Worm (Caenorhabditis elegans) whole organism, young adult: Measurements from ENCODE around the gene B0513.4.

ENCODE experiments used
- B0019.2 ChIP-seq: fragments of 200-800 bp; sonication (Bioruptor generic); conservative IDR thresholded peaks from 2 replicates; pipeline ENCODE4 v1.3.6; 2022; ENCODE audit warnings: missing genetic modification reagents, missing genetic modification characterization, missing compliant biosample characterization
- D2030.7 ChIP-seq: fragments of 200-800 bp; sonication (Bioruptor generic); IDR thresholded peaks from 2 replicates; pipeline ENCODE4 v1.3.6; 2022; ENCODE audit warnings: missing genetic modification reagents, missing genetic modification characterization, missing compliant biosample characterization
- F22D6.2 ChIP-seq: sonication (generic microtip); optimal IDR thresholded peaks from 2 replicates; lab custom pipeline; 2016; ENCODE audit warnings: mild to moderate bottlenecking, missing genetic modification characterization, missing compliant biosample characterization
- F49E8.2 ChIP-seq: sonication (generic microtip); optimal IDR thresholded peaks from 3 replicates; lab custom pipeline; 2017; ENCODE audit warnings: missing genetic modification characterization, mild to moderate bottlenecking, missing compliant biosample characterization, antibody characterized with exemption, moderate library complexity; ENCODE audit not compliant: insufficient read depth
- F52B5.7 ChIP-seq: sonication (generic microtip); optimal IDR thresholded peaks from 2 replicates; lab custom pipeline; 2016; ENCODE audit warnings: mild to moderate bottlenecking, missing genetic modification characterization, missing compliant biosample characterization
- F57C9.4 ChIP-seq: sonication (generic microtip); optimal IDR thresholded peaks from 2 replicates; lab custom pipeline; 2017; ENCODE audit warnings: mild to moderate bottlenecking, missing genetic modification characterization, missing compliant biosample characterization
- K12H6.12 ChIP-seq: fragments of 200-800 bp; sonication (Bioruptor generic); optimal IDR thresholded peaks from 2 replicates; lab custom pipeline; 2018; ENCODE audit warnings: mild to moderate bottlenecking, missing genetic modification characterization, missing compliant biosample characterization
- T26A5.8 ChIP-seq: sonication (generic microtip); optimal IDR thresholded peaks from 2 replicates; lab custom pipeline; 2016; ENCODE audit warnings: missing genetic modification characterization, missing compliant biosample characterization
- Y53G8AR.9 ChIP-seq: fragments of 200-800 bp; sonication (Bioruptor generic); conservative IDR thresholded peaks from 2 replicates; pipeline ENCODE4 v1.3.6; 2022; ENCODE audit warnings: missing genetic modification reagents, missing genetic modification characterization, missing compliant biosample characterization
- Y67H2A.10 ChIP-seq: fragments of 200-800 bp; sonication (Bioruptor generic); conservative IDR thresholded peaks from 2 replicates; pipeline ENCODE4 v1.3.6; 2022; ENCODE audit warnings: missing genetic modification reagents, missing genetic modification characterization, missing compliant biosample characterization
- Y95B8A.8 ChIP-seq: fragments of 200-800 bp; sonication (Bioruptor generic); IDR thresholded peaks from 2 replicates; pipeline ENCODE4 v1.3.6; 2022; ENCODE audit warnings: missing genetic modification reagents, missing genetic modification characterization, missing compliant biosample characterization
- athp-1 ChIP-seq: sonication (generic microtip); optimal IDR thresholded peaks from 2 replicates; lab custom pipeline; 2017; ENCODE audit warnings: mild to moderate bottlenecking, missing genetic modification characterization, missing compliant biosample characterization
- attf-6 ChIP-seq: fragments of 200-800 bp; sonication (Bioruptor generic); IDR thresholded peaks from 2 replicates; pipeline ENCODE4 v1.3.6; 2022; ENCODE audit warnings: missing genetic modification reagents, missing genetic modification characterization, missing compliant biosample characterization
- cebp-2 ChIP-seq: fragments of 200-800 bp; sonication (Bioruptor generic); IDR thresholded peaks from 2 replicates; pipeline ENCODE4 v1.3.6; 2022; ENCODE audit warnings: missing genetic modification characterization, missing compliant biosample characterization
- ceh-27 ChIP-seq: fragments of 200-800 bp; sonication (Bioruptor generic); optimal IDR thresholded peaks from 2 replicates; lab custom pipeline; 2018; ENCODE audit warnings: mild to moderate bottlenecking, missing genetic modification characterization, moderate library complexity, missing compliant biosample characterization
- ceh-58 ChIP-seq: fragments of 200-800 bp; sonication (Bioruptor generic); IDR thresholded peaks from 2 replicates; pipeline ENCODE4 v1.3.6; 2022; ENCODE audit warnings: missing genetic modification characterization, missing compliant biosample characterization
- ceh-79 ChIP-seq: sonication (generic microtip); optimal IDR thresholded peaks from 2 replicates; lab custom pipeline; 2017; ENCODE audit warnings: mild to moderate bottlenecking, missing genetic modification characterization, missing compliant biosample characterization
- ceh-91 ChIP-seq: fragments of 200-800 bp; sonication (Bioruptor generic); IDR thresholded peaks from 2 replicates; pipeline ENCODE4 v1.3.6; 2022; ENCODE audit warnings: missing genetic modification reagents, missing genetic modification characterization, missing compliant biosample characterization
- die-1 ChIP-seq: sonication (generic microtip); optimal IDR thresholded peaks from 2 replicates; lab custom pipeline; 2016; ENCODE audit warnings: missing genotype, mild to moderate bottlenecking, missing genetic modification characterization, missing compliant biosample characterization
- egl-18 ChIP-seq: fragments of 200-800 bp; sonication (Bioruptor generic); IDR thresholded peaks from 2 replicates; pipeline ENCODE4 v1.3.6; 2022; ENCODE audit warnings: missing genetic modification reagents, missing genetic modification characterization, missing compliant biosample characterization
- egl-44 ChIP-seq: fragments of 200-800 bp; sonication (Bioruptor generic); IDR thresholded peaks from 2 replicates; pipeline ENCODE4 v1.3.6; 2022; ENCODE audit warnings: missing genetic modification reagents, missing genetic modification characterization, missing compliant biosample characterization
- hlh-26 ChIP-seq: fragments of 200-800 bp; sonication (Bioruptor generic); conservative IDR thresholded peaks from 2 replicates; pipeline ENCODE4 v1.3.6; 2022; ENCODE audit warnings: missing genetic modification reagents, missing genetic modification characterization, missing compliant biosample characterization
- lin-26 ChIP-seq: fragments of 200-800 bp; sonication (Bioruptor generic); IDR thresholded peaks from 2 replicates; pipeline ENCODE4 v1.3.6; 2022; ENCODE audit warnings: missing genetic modification reagents, missing genetic modification characterization, missing compliant biosample characterization
- lsl-1 ChIP-seq: fragments of 200-800 bp; sonication (Bioruptor generic); optimal IDR thresholded peaks from 2 replicates; lab custom pipeline; 2018; ENCODE audit warnings: mild to moderate bottlenecking, missing genetic modification characterization, moderate library complexity, missing compliant biosample characterization
- mxl-1 ChIP-seq: sonication (generic microtip); optimal IDR thresholded peaks from 2 replicates; lab custom pipeline; 2016; ENCODE audit warnings: missing genetic modification characterization, missing compliant biosample characterization
- nhr-80 ChIP-seq: sonication (generic microtip); optimal IDR thresholded peaks from 2 replicates; lab custom pipeline; 2016; ENCODE audit warnings: missing genetic modification characterization, missing compliant biosample characterization
- pbrm-1 ChIP-seq: fragments of 200-800 bp; sonication (Bioruptor generic); IDR thresholded peaks from 2 replicates; pipeline ENCODE4 v1.3.6; 2022; ENCODE audit warnings: missing genetic modification reagents, missing genetic modification characterization, missing compliant biosample characterization
- snpc-1.3 ChIP-seq: sonication (generic microtip); optimal IDR thresholded peaks from 2 replicates; lab custom pipeline; 2017; ENCODE audit warnings: missing genetic modification characterization, mild to moderate bottlenecking, missing compliant biosample characterization, antibody characterized with exemption, moderate library complexity, missing genotype, missing genetic modification reagents; ENCODE audit not compliant: insufficient read depth
- snpc-3.4 ChIP-seq: sonication (generic microtip); optimal IDR thresholded peaks from 2 replicates; lab custom pipeline; 2017; ENCODE audit warnings: missing genetic modification characterization, mild to moderate bottlenecking, missing compliant biosample characterization, antibody characterized with exemption, moderate library complexity, missing genotype, missing genetic modification reagents
- snpc-4 ChIP-seq, 5 experiments: fragments of 150-350 bp in 1 of 5; sonication (generic microtip) in 4 of 5; optimal IDR thresholded peaks; 2 replicates each; lab custom pipeline; 2014 to 2018; ENCODE audit warnings: missing genetic modification characterization in 5 of 5, missing biosample characterization in 3 of 5, antibody characterized with exemption in 2 of 5, mild to moderate bottlenecking in 2 of 5, missing compliant biosample characterization in 2 of 5, missing genotype in 2 of 5, moderate library complexity in 2 of 5, missing genetic modification reagents in 1 of 5
- sptf-2 ChIP-seq: fragments of 200-800 bp; sonication (Bioruptor generic); optimal IDR thresholded peaks from 2 replicates; lab custom pipeline; 2018; ENCODE audit warnings: mild to moderate bottlenecking, missing genetic modification characterization, missing compliant biosample characterization
- unc-62 ChIP-seq: fragments of 150-350 bp; optimal IDR thresholded peaks from 2 replicates; lab custom pipeline; 2014; ENCODE audit warnings: missing biosample characterization, missing genetic modification reagents, missing genetic modification characterization
- zfh-2 ChIP-seq: fragments of 200-800 bp; sonication (Bioruptor generic); conservative IDR thresholded peaks from 2 replicates; pipeline ENCODE4 v1.3.6; 2022; ENCODE audit warnings: missing genetic modification reagents, missing genetic modification characterization, missing compliant biosample characterization
- ztf-18 ChIP-seq: sonication (generic microtip); optimal IDR thresholded peaks from 2 replicates; lab custom pipeline; 2016; ENCODE audit warnings: missing genotype, mild to moderate bottlenecking, missing genetic modification characterization, missing compliant biosample characterization
- ztf-3 ChIP-seq: fragments of 200-800 bp; sonication (Bioruptor generic); optimal IDR thresholded peaks from 2 replicates; lab custom pipeline; 2018; ENCODE audit warnings: mild to moderate bottlenecking, missing genetic modification characterization, missing compliant biosample characterization

Gene B0513.4

ce11 chrIV:13879851-13880250 lies at the start of gene B0513.4:
Gene B0513.4, plus strand, starts transcription at chrIV:13880151.
- no peak for TF ChIP-seq attf-6 (GFP tag; lab: Robert Waterston, UW)
- TF ChIP-seq K12H6.12 (tag; lab: Kevin White, UChicago) = no peak
- no peak for TF ChIP-seq F22D6.2 (tag; lab: Kevin White, UChicago)
- peak; percentile 69 for TF ChIP-seq zfh-2 (GFP tag; lab: Robert Waterston, UW)

- no peak for TF ChIP-seq cebp-2 (GFP tag; lab: Robert Waterston, UW)
- no peak for TF ChIP-seq T26A5.8
- TF ChIP-seq ceh-91 (GFP tag; lab: Robert Waterston, UW) = no peak
- no peak for TF ChIP-seq athp-1 (tag; lab: Kevin White, UChicago)
- no peak for TF ChIP-seq F49E8.2 (tag; lab: Kevin White, UChicago)
- no peak for TF ChIP-seq nhr-80 (tag; lab: Kevin White, UChicago)
- no peak for TF ChIP-seq ztf-18
- no peak for TF ChIP-seq Y95B8A.8 (GFP tag; lab: Robert Waterston, UW)
- TF ChIP-seq hlh-26 = no peak
- TF ChIP-seq F52B5.7 (tag; lab: Kevin White, UChicago) = no peak
- no peak for TF ChIP-seq Y67H2A.10 (GFP tag; lab: Robert Waterston, UW)
- TF ChIP-seq sptf-2 = no peak
- TF ChIP-seq ztf-3 (GFP tag; lab: Kevin White, UChicago) = no peak
- TF ChIP-seq ceh-79 (tag; lab: Kevin White, UChicago) = no peak
Measured at ce11 chrIV:13834394-13835129, 45.4 kb upstream of the B0513.4 start.

- TF ChIP-seq egl-18 (GFP tag; lab: Robert Waterston, UW) = no peak
- no peak for TF ChIP-seq die-1
- no peak for TF ChIP-seq Y67H2A.10 (GFP tag; lab: Robert Waterston, UW)
- no peak for TF ChIP-seq T26A5.8
- no peak for TF ChIP-seq snpc-3.4
- TF ChIP-seq ceh-27 (GFP tag; lab: Kevin White, UChicago) = no peak
- no peak for TF ChIP-seq pbrm-1
- TF ChIP-seq F57C9.4 (tag; lab: Kevin White, UChicago) = no peak
- TF ChIP-seq ceh-58 = no peak
- no peak for TF ChIP-seq mxl-1 (tag; lab: Kevin White, UChicago)
- TF ChIP-seq snpc-1.3 (tag; lab: Kevin White, UChicago) = no peak
- TF ChIP-seq Y53G8AR.9 (GFP tag; lab: Robert Waterston, UW) = no peak
- TF ChIP-seq lsl-1 (GFP tag; lab: Kevin White, UChicago) = no peak
- no peak for TF ChIP-seq B0019.2 (GFP tag; lab: Robert Waterston, UW)
- TF ChIP-seq lin-26 (GFP tag; lab: Robert Waterston, UW) = no peak
- no peak for TF ChIP-seq D2030.7 (GFP tag; lab: Robert Waterston, UW)
- no peak for TF ChIP-seq ztf-3 (GFP tag; lab: Kevin White, UChicago)
Measured at ce11 chrIV:13836290-13836689, 43.7 kb upstream of the B0513.4 start, which contains the start of gene H08M01.1. Gene H08M01.1, minus strand, starts transcription at chrIV:13836390.

- TF ChIP-seq unc-62 (GFP tag; lab: Kevin White, UChicago) (no peak), attf-6 (GFP tag; lab: Robert Waterston, UW) (peak; percentile 58; the same call in 1 of the 2 replicates), snpc-4 (GFP tag; optimal IDR thresholded peaks at IDR 0.05; lab: Kevin White, UChicago) (no peak), snpc-4 (tag; optimal IDR thresholded peaks at IDR 0.05; lab: Kevin White, UChicago) (peak in 1 of 4 experiments; percentile 12), egl-44 (no peak)
Measured at ce11 chrIV:13838296-13838695, 41.7 kb upstream of the B0513.4 start.
